Worm (Caenorhabditis elegans): ENCODE results near the gene nxf-2.

DNA sequence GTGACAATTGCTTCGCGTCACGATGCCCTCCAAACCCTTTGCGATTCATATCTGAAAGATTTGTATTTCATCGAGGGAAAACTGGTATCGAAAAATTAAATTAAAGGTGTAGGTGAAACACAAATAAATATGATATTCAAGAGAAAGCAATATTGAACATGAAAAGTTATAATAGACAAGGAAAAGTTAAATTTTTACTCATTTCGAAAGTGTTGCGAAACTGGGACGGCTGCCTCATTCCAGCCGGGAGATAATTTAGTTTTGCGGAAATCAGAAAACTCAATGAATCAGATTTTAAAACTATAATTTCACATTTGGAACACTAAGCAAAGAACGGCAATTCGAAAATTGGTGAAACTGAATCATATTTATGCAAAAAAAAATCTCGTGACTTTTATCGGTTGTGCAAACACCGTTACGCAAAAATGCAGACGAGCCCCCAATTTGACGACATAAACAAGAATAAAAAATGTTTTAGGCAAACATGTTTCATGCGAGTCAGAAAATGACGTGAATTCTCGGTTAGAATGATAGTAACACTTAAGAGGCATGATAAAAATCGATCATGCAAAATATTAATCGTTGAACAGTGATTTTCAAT, 2.6 kb downstream of the nxf-2 start, which contains the start of the genes nxf-1 and C15H11.11:
- TF ChIP-seq flh-1 (GFP tag; optimal IDR thresholded peaks at IDR 0.05) = no peak
- TF ChIP-seq pha-4 (tag; optimal IDR thresholded peaks at IDR 0.05) = peak; percentile 13
- no peak for TF ChIP-seq ztf-11 (tag; optimal IDR thresholded peaks at IDR 0.05)
- no peak for TF ChIP-seq tbx-8 (GFP tag; optimal IDR thresholded peaks at IDR 0.05)
- TF ChIP-seq lin-13 (tag; optimal IDR thresholded peaks at IDR 0.05) = no peak
- TF ChIP-seq nhr-76 (tag; optimal IDR thresholded peaks at IDR 0.05) = no peak
- no peak for TF ChIP-seq elt-3 (tag; optimal IDR thresholded peaks at IDR 0.05)
- no peak for TF ChIP-seq elt-1 (tag; optimal IDR thresholded peaks at IDR 0.05; ENCODE audit: borderline replicate concordance, insufficient read depth)
- no peak for TF ChIP-seq unc-39 (tag; optimal IDR thresholded peaks at IDR 0.05)
- TF ChIP-seq ces-1 (GFP tag; optimal IDR thresholded peaks at IDR 0.05) = peak; percentile 56

Measured in whole organism, mixed stage, embryonic.